Fruit fly (Drosophila melanogaster) whole organism, prepupa: ENCODE data around the gene CG16826.

ENCODE experiments used
- CG10669 ChIP-seq: fragments of 200-800 bp; sonication (Bioruptor generic); optimal IDR thresholded peaks from 3 replicates; lab custom pipeline; 2018; ENCODE audit warnings: missing biosample characterization, mild to moderate bottlenecking, missing genetic modification characterization, moderate library complexity
- CG7368 ChIP-seq: fragments of 200-800 bp; sonication (Bioruptor generic); optimal IDR thresholded peaks from 3 replicates; lab custom pipeline; 2016; ENCODE audit warnings: missing biosample characterization, missing genetic modification characterization
- Eip78C ChIP-seq: fragments of 200-800 bp; sonication (Bioruptor generic); peaks from one replicate; lab custom pipeline; 2016; ENCODE audit warnings: missing biosample characterization, missing genetic modification characterization
- dsx ChIP-seq: fragments of 200-800 bp; optimal IDR thresholded peaks from 3 replicates; lab custom pipeline; 2019; ENCODE audit warnings: missing biosample characterization, mild to moderate bottlenecking, missing genetic modification characterization, moderate library complexity; ENCODE audit not compliant: poor library complexity, severe bottlenecking

- TF ChIP-seq dsx = no peak
- TF ChIP-seq CG7368 (GFP tag; lab: Kevin White, UChicago) = no peak
- TF ChIP-seq CG10669 (GFP tag; lab: Kevin White, UChicago) = no peak
- TF ChIP-seq Eip78C = peak; percentile 79
Observed at dm6 chr2L:13367378-13367777, 19.8 kb downstream of the CG16826 start, which contains the start of gene Tap42.
